Worm (Caenorhabditis elegans) whole organism, L2 larva: Measurements from ENCODE around the gene mrps-18C.

ENCODE experiments used
- C34F6.9 ChIP-seq: fragments of 150-350 bp; optimal IDR thresholded peaks from 2 replicates; lab custom pipeline; 2014; ENCODE audit warnings: missing biosample characterization, missing genetic modification characterization
- F13H6.1 ChIP-seq: sonication (generic microtip); optimal IDR thresholded peaks from 2 replicates; lab custom pipeline; 2016; ENCODE audit warnings: missing genetic modification characterization, missing compliant biosample characterization
- R02D3.7 ChIP-seq: fragments of 150-350 bp; optimal IDR thresholded peaks from 2 replicates; lab custom pipeline; 2014; ENCODE audit warnings: missing biosample characterization, missing genetic modification characterization
- Y55F3AM.14 ChIP-seq: fragments of 200-800 bp; sonication (Bioruptor generic); optimal IDR thresholded peaks from 2 replicates; lab custom pipeline; 2018; ENCODE audit warnings: mild to moderate bottlenecking, missing genetic modification characterization, missing compliant biosample characterization
- ZK546.5 ChIP-seq: sonication (generic microtip); optimal IDR thresholded peaks from 2 replicates; lab custom pipeline; 2017; ENCODE audit warnings: missing biosample characterization, missing genetic modification characterization
- alr-1 ChIP-seq: fragments of 150-350 bp; optimal IDR thresholded peaks from 2 replicates; lab custom pipeline; 2014; ENCODE audit warnings: missing biosample characterization, missing genetic modification characterization
- aly-2 ChIP-seq: fragments of 150-350 bp; optimal IDR thresholded peaks from 2 replicates; lab custom pipeline; 2014; ENCODE audit warnings: missing biosample characterization, missing genetic modification characterization
- ama-1 ChIP-seq: fragments of 150-350 bp; optimal IDR thresholded peaks from 2 replicates; lab custom pipeline; 2018; ENCODE audit warnings: inconsistent platforms
- blmp-1 ChIP-seq: sonication (generic microtip); optimal IDR thresholded peaks from 2 replicates; lab custom pipeline; 2017; ENCODE audit warnings: missing genetic modification characterization, mild to moderate bottlenecking, missing compliant biosample characterization, antibody characterized with exemption, moderate library complexity; ENCODE audit not compliant: insufficient read depth
- ceh-16 ChIP-seq: fragments of 150-350 bp; optimal IDR thresholded peaks from 2 replicates; lab custom pipeline; 2014; ENCODE audit warnings: missing biosample characterization, missing genetic modification characterization
- ceh-82 ChIP-seq: fragments of 150-350 bp; optimal IDR thresholded peaks from 2 replicates; lab custom pipeline; 2014; ENCODE audit warnings: missing biosample characterization, missing genetic modification characterization
- crh-2 ChIP-seq: sonication (generic microtip); optimal IDR thresholded peaks from 2 replicates; lab custom pipeline; 2017; ENCODE audit warnings: missing biosample characterization, missing genetic modification characterization
- dmd-4 ChIP-seq: sonication (generic microtip); optimal IDR thresholded peaks from 2 replicates; lab custom pipeline; 2017; ENCODE audit warnings: missing biosample characterization, missing genetic modification characterization
- egl-27 ChIP-seq: sonication (generic microtip); optimal IDR thresholded peaks from 3 replicates; lab custom pipeline; 2017; ENCODE audit warnings: missing biosample characterization, missing genetic modification reagents, missing genetic modification characterization
- elt-1 ChIP-seq: fragments of 150-350 bp; optimal IDR thresholded peaks from 2 replicates; lab custom pipeline; 2014; ENCODE audit warnings: missing biosample characterization, missing genetic modification characterization
- elt-3 ChIP-seq: sonication (generic microtip); optimal IDR thresholded peaks from 2 replicates; lab custom pipeline; 2017; ENCODE audit warnings: missing biosample characterization, missing genetic modification characterization
- fos-1 ChIP-seq: fragments of 150-350 bp; optimal IDR thresholded peaks from 2 replicates; lab custom pipeline; 2014; ENCODE audit warnings: missing biosample characterization, missing genetic modification characterization
- gmeb-1 ChIP-seq: fragments of 150-350 bp; optimal IDR thresholded peaks from 2 replicates; lab custom pipeline; 2014; ENCODE audit warnings: missing biosample characterization, missing genetic modification characterization
- lin-11 ChIP-seq: fragments of 150-350 bp; sonication (generic microtip); optimal IDR thresholded peaks from 2 replicates; lab custom pipeline; 2014; ENCODE audit warnings: missing biosample characterization, missing genetic modification characterization, inconsistent platforms, mixed read lengths
- lin-13 ChIP-seq: fragments of 150-350 bp; optimal IDR thresholded peaks from 2 replicates; lab custom pipeline; 2014; ENCODE audit warnings: missing biosample characterization, missing genetic modification reagents, missing genetic modification characterization
- lin-39 ChIP-seq: fragments of 150-350 bp; optimal IDR thresholded peaks from 2 replicates; lab custom pipeline; 2014; ENCODE audit warnings: missing biosample characterization, missing genetic modification reagents, missing genetic modification characterization
- lsy-2 ChIP-seq, 2 experiments: fragments of 150-350 bp in 1 of 2; sonication (generic microtip) in 1 of 2; optimal IDR thresholded peaks; 2 replicates each; lab custom pipeline; 2014 to 2017; ENCODE audit warnings: missing biosample characterization in 2 of 2, missing genetic modification characterization in 2 of 2
- mab-5 ChIP-seq: fragments of 150-350 bp; optimal IDR thresholded peaks from 2 replicates; lab custom pipeline; 2014; ENCODE audit warnings: missing biosample characterization, missing genetic modification characterization
- mbf-1 ChIP-seq: sonication (generic microtip); optimal IDR thresholded peaks from 2 replicates; lab custom pipeline; 2017; ENCODE audit warnings: missing biosample characterization, missing genetic modification characterization
- mdl-1 ChIP-seq, 2 experiments: fragments of 150-350 bp in 1 of 2; sonication (generic microtip) in 1 of 2; optimal IDR thresholded peaks; 2 replicates each; lab custom pipeline; 2017; ENCODE audit warnings: missing biosample characterization in 2 of 2, missing genetic modification characterization in 2 of 2
- nhr-10 ChIP-seq: sonication (generic microtip); optimal IDR thresholded peaks from 2 replicates; lab custom pipeline; 2017; ENCODE audit warnings: missing biosample characterization, missing genetic modification characterization
- nhr-11 ChIP-seq: fragments of 150-350 bp; optimal IDR thresholded peaks from 2 replicates; lab custom pipeline; 2014; ENCODE audit warnings: missing biosample characterization, missing genetic modification characterization
- nhr-12 ChIP-seq: fragments of 150-350 bp; optimal IDR thresholded peaks from 2 replicates; lab custom pipeline; 2014; ENCODE audit warnings: missing biosample characterization, missing genetic modification characterization
- nhr-129 ChIP-seq: fragments of 150-350 bp; optimal IDR thresholded peaks from 2 replicates; lab custom pipeline; 2014; ENCODE audit warnings: missing biosample characterization, missing genetic modification characterization
- nhr-21 ChIP-seq: fragments of 150-350 bp; optimal IDR thresholded peaks from 2 replicates; lab custom pipeline; 2014; ENCODE audit warnings: missing biosample characterization, missing genetic modification characterization
- nhr-23 ChIP-seq: fragments of 150-350 bp; optimal IDR thresholded peaks from 2 replicates; lab custom pipeline; 2014; ENCODE audit warnings: missing biosample characterization, missing genetic modification reagents, missing genetic modification characterization
- nhr-237 ChIP-seq: fragments of 150-350 bp; optimal IDR thresholded peaks from 2 replicates; lab custom pipeline; 2014; ENCODE audit warnings: missing biosample characterization, missing genetic modification characterization
- nhr-25 ChIP-seq: fragments of 150-350 bp; sonication (generic microtip); optimal IDR thresholded peaks from 3 replicates; lab custom pipeline; 2014; ENCODE audit warnings: missing biosample characterization, missing genetic modification characterization
- nhr-6 ChIP-seq: fragments of 150-350 bp; optimal IDR thresholded peaks from 2 replicates; lab custom pipeline; 2014; ENCODE audit warnings: missing biosample characterization, missing genetic modification characterization
- nhr-77 ChIP-seq: fragments of 150-350 bp; optimal IDR thresholded peaks from 2 replicates; lab custom pipeline; 2014; ENCODE audit warnings: missing biosample characterization, missing genetic modification characterization
- peb-1 ChIP-seq: fragments of 150-350 bp; optimal IDR thresholded peaks from 2 replicates; lab custom pipeline; 2014; ENCODE audit warnings: missing biosample characterization, missing genetic modification characterization
- sem-4 ChIP-seq: fragments of 150-350 bp; optimal IDR thresholded peaks from 2 replicates; lab custom pipeline; 2014; ENCODE audit warnings: missing biosample characterization, missing genetic modification reagents, missing genetic modification characterization
- skn-1 ChIP-seq: sonication (generic microtip); optimal IDR thresholded peaks from 2 replicates; lab custom pipeline; 2017; ENCODE audit warnings: missing biosample characterization, missing genetic modification characterization
- sma-3 ChIP-seq: sonication (generic microtip); optimal IDR thresholded peaks from 2 replicates; lab custom pipeline; 2016; ENCODE audit warnings: missing genetic modification reagents, missing genetic modification characterization, missing compliant biosample characterization
- sma-9 ChIP-seq, 2 experiments: fragments of 150-350 bp in 1 of 2; sonication (generic microtip) in 1 of 2; optimal IDR thresholded peaks; 2 replicates each; lab custom pipeline; 2014 to 2016; ENCODE audit warnings: missing genetic modification characterization in 2 of 2, mild to moderate bottlenecking in 1 of 2, missing biosample characterization in 1 of 2, missing compliant biosample characterization in 1 of 2, missing genetic modification reagents in 1 of 2, moderate library complexity in 1 of 2
- snpc-4 ChIP-seq: fragments of 150-350 bp; optimal IDR thresholded peaks from 2 replicates; lab custom pipeline; 2014; ENCODE audit warnings: missing biosample characterization, missing genetic modification characterization
- unc-39 ChIP-seq: fragments of 150-350 bp; optimal IDR thresholded peaks from 2 replicates; lab custom pipeline; 2014; ENCODE audit warnings: missing biosample characterization, missing genetic modification characterization
- unc-55 ChIP-seq: fragments of 150-350 bp; sonication (generic microtip); optimal IDR thresholded peaks from 3 replicates; lab custom pipeline; 2014; ENCODE audit warnings: missing biosample characterization, missing genetic modification reagents, missing genetic modification characterization
- unc-62 ChIP-seq: fragments of 150-350 bp; optimal IDR thresholded peaks from 2 replicates; lab custom pipeline; 2014; ENCODE audit warnings: missing biosample characterization, missing genetic modification reagents, missing genetic modification characterization
- zag-1 ChIP-seq: fragments of 150-350 bp; optimal IDR thresholded peaks from 2 replicates; lab custom pipeline; 2014; ENCODE audit warnings: missing biosample characterization, missing genetic modification characterization
- ztf-1 ChIP-seq: fragments of 200-800 bp; sonication (Bioruptor generic); conservative IDR thresholded peaks from 2 replicates; pipeline ENCODE4 v1.3.6; 2022; ENCODE audit warnings: missing genetic modification characterization, missing compliant biosample characterization
- ztf-11 ChIP-seq: sonication (generic microtip); optimal IDR thresholded peaks from 2 replicates; lab custom pipeline; 2017; ENCODE audit warnings: missing biosample characterization, missing genetic modification characterization
- ztf-4 ChIP-seq: fragments of 150-350 bp; optimal IDR thresholded peaks from 2 replicates; lab custom pipeline; 2014; ENCODE audit warnings: missing biosample characterization, missing genetic modification characterization

Gene mrps-18C

DNA sequence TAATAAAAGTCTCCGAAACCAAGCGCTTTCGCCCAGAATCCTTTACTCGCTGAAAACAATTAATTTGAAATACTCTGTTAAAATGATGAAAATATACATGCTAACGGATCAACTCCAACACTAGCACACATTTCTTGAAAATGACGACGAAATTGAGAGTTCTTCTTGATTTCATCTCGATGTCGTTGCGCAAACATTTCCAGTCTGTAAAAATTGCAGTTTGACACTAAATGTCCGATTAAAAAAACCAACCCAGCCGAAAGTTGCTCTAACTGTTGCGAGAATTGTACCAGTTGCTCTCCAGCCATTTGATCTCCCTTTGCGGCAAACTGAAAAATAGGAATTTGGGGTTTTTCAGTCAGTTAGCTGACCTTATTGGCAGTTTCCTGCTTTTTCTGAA, 25.9 kb downstream of the mrps-18C start:
- TF ChIP-seq nhr-21 (no peak), gmeb-1 (no peak), elt-3 (tag; lab: Kevin White, UChicago) (no peak), ama-1 (lab: Kevin White, UChicago) (no peak), lin-13 (GFP tag; lab: Kevin White, UChicago) (no peak), fos-1 (no peak)

DNA sequence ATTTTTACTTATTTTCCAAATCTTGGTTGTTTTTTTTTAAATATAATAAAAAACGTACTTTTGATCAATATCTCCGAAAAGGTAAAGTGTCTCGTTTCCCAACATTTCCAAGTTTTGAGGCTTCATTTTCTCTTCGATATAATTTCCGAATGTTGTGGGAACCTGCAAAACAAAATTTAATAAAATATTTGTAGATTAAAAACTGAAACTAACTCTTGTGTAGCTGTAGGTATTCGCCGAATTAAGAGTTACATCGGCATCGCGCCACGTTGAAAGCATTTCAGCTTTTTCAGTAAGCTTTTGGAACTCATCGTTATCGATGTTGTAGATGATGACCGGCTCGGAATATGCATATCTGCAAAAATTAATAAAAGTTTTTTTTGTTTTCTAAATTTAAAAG, 27.0 kb downstream of the mrps-18C start, which contains the start of gene vps-22:
vps-22 (minus strand) TSS at position 101 of the 400 bp plus-strand sequence.
- TF ChIP-seq lin-11 = no peak
- TF ChIP-seq nhr-12 (tag; lab: Kevin White, UChicago) = no peak
- no peak for TF ChIP-seq peb-1
- no peak for TF ChIP-seq Y55F3AM.14 (GFP tag; lab: Kevin White, UChicago)
- no peak for TF ChIP-seq elt-3 (tag; lab: Kevin White, UChicago)
- TF ChIP-seq unc-39 = no peak
- no peak for TF ChIP-seq egl-27 (tag; lab: Kevin White, UChicago)
- TF ChIP-seq snpc-4 = no peak
- no peak for TF ChIP-seq nhr-129
- no peak for TF ChIP-seq aly-2 (tag; lab: Kevin White, UChicago)
- no peak for TF ChIP-seq nhr-77
- no peak for TF ChIP-seq unc-55 (GFP tag; lab: Kevin White, UChicago)
- no peak for TF ChIP-seq ceh-82
- no peak for TF ChIP-seq nhr-21
- no peak for TF ChIP-seq ama-1 (lab: Kevin White, UChicago)

DNA sequence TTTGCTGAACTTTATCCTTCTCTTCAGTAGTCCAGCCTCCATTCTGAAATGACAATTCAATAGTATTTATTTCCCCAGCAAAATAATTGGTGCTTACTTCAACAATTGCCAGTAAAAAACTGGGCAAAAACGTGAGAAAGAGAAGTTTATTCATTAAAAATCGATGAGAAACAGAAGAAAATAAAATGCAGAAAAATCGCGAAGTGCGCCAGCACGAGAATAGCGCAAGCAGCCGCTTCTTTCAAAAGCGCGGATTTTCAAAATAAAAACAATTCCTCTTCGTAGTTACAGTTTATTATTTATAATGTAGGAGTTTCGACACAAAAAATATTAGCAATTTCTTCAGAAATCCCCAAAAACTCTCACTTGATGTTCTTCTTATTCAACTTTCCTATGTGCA, 27.5 kb downstream of the mrps-18C start, which contains the start of gene C27F2.9:
C27F2.9 (minus strand) TSS at position 159 of the 400 bp plus-strand sequence.
- peak; percentile 76 for TF ChIP-seq nhr-77
- TF ChIP-seq fos-1 = peak; percentile 73
- no peak for TF ChIP-seq elt-3 (tag; lab: Kevin White, UChicago)
- no peak for TF ChIP-seq nhr-237 (tag; lab: Kevin White, UChicago)
- TF ChIP-seq nhr-11 (tag; lab: Kevin White, UChicago) = no peak
- no peak for TF ChIP-seq alr-1 (tag; lab: Kevin White, UChicago)
- peak; percentile 36 for TF ChIP-seq ceh-82
- TF ChIP-seq crh-2 (tag; lab: Kevin White, UChicago) = peak; percentile 93
- TF ChIP-seq nhr-21 = peak; percentile 75
- no peak for TF ChIP-seq aly-2 (tag; lab: Kevin White, UChicago)
- TF ChIP-seq mdl-1 (tag; optimal IDR thresholded peaks at IDR 0.05; lab: Kevin White, UChicago) = peak in 1 of 2 experiments; percentile 34
- TF ChIP-seq ZK546.5 (tag; lab: Kevin White, UChicago) = peak; percentile 2
- peak; percentile 37 for TF ChIP-seq R02D3.7 (tag; lab: Kevin White, UChicago)
- no peak for TF ChIP-seq skn-1
- TF ChIP-seq zag-1 = peak; percentile 40
- TF ChIP-seq snpc-4 = peak; percentile 71
- TF ChIP-seq F13H6.1 (tag; lab: Kevin White, UChicago) = peak; percentile 85
- peak; percentile 62 for TF ChIP-seq lin-11
- TF ChIP-seq ama-1 (lab: Kevin White, UChicago) = peak; percentile 73
- TF ChIP-seq nhr-12 (tag; lab: Kevin White, UChicago) = no peak
- peak; percentile 11 for TF ChIP-seq ceh-16 (tag; lab: Kevin White, UChicago)
- TF ChIP-seq lin-13 (GFP tag; lab: Kevin White, UChicago) = peak; percentile 89
- TF ChIP-seq sem-4 (tag; lab: Kevin White, UChicago) = peak; percentile 80
- no peak for TF ChIP-seq unc-39
- TF ChIP-seq elt-1 (tag; lab: Kevin White, UChicago) = no peak
- TF ChIP-seq mab-5 (tag; lab: Kevin White, UChicago) = peak; percentile 84
- peak; percentile 63 for TF ChIP-seq blmp-1 (tag; lab: Kevin White, UChicago)
- TF ChIP-seq egl-27 (tag; lab: Kevin White, UChicago) = no peak
- TF ChIP-seq unc-62 (GFP tag; lab: Kevin White, UChicago) = no peak
- TF ChIP-seq nhr-10 (tag; lab: Kevin White, UChicago) = peak; percentile 55
- TF ChIP-seq lin-39 (tag; lab: Kevin White, UChicago) = no peak
- peak; percentile 89 to 94 for TF ChIP-seq lsy-2 (tag; optimal IDR thresholded peaks at IDR 0.05; lab: Kevin White, UChicago)
- TF ChIP-seq dmd-4 (tag; lab: Kevin White, UChicago) = peak; percentile 27
- TF ChIP-seq sma-3 (GFP tag; lab: Kevin White, UChicago) = peak; percentile 90
- peak; percentile 78 for TF ChIP-seq nhr-129
- peak; percentile 55 for TF ChIP-seq ztf-4 (tag; lab: Kevin White, UChicago)
- no peak for TF ChIP-seq ztf-11
- peak; percentile 97 for TF ChIP-seq C34F6.9
- TF ChIP-seq sma-9 (GFP tag; optimal IDR thresholded peaks at IDR 0.05; lab: Kevin White, UChicago) = peak; percentile 92
- TF ChIP-seq sma-9 (tag; optimal IDR thresholded peaks at IDR 0.05; lab: Kevin White, UChicago) = no peak
- TF ChIP-seq ztf-1 (GFP tag; lab: Robert Waterston, UW) = no peak
- no peak for TF ChIP-seq peb-1
- peak; percentile 26 for TF ChIP-seq mbf-1
- TF ChIP-seq unc-55 (GFP tag; lab: Kevin White, UChicago) = peak; percentile 95
- peak; percentile 20 for TF ChIP-seq Y55F3AM.14 (GFP tag; lab: Kevin White, UChicago)
- TF ChIP-seq gmeb-1 = peak; percentile 100
- TF ChIP-seq nhr-25 (tag; lab: Kevin White, UChicago) = no peak
- no peak for TF ChIP-seq nhr-23
- TF ChIP-seq nhr-6 = peak; percentile 72
